Worm (Caenorhabditis elegans): Measurements from ENCODE around the gene fbxa-18.

Gene fbxa-18

ce11 chrV:16162124-16162735 is 19.8 kb downstream of the fbxa-18 start, which contains the start of the genes str-109 and F10A3.11:
TSS of gene str-109 (minus strand) at chrV:16162224.
TSS of gene F10A3.11 (plus strand) at chrV:16162685.
- TF ChIP-seq ztf-29 (GFP tag; IDR thresholded peaks at IDR 0.05) (no peak), med-1 (GFP tag; optimal IDR thresholded peaks at IDR 0.05; ENCODE audit: insufficient read depth) (no peak), tab-1 (GFP tag; IDR thresholded peaks at IDR 0.05) (no peak), cog-1 (tag; optimal IDR thresholded peaks at IDR 0.05) (no peak), klf-2 (GFP tag; conservative IDR thresholded peaks at IDR 0.05) (no peak), ztf-23 (GFP tag; IDR thresholded peaks at IDR 0.05) (no peak), T22C8.4 (GFP tag; IDR thresholded peaks at IDR 0.05) (no peak), flt-1 (GFP tag; IDR thresholded peaks at IDR 0.05) (no peak), ref-1 (GFP tag; conservative IDR thresholded peaks at IDR 0.05) (no peak)

ce11 chrV:16163719-16164118 is 21.2 kb downstream of the fbxa-18 start, which contains the start of gene F10A3.12:
TSS of gene F10A3.12 (plus strand) at chrV:16164019.
- no peak for TF ChIP-seq cog-1 (tag; optimal IDR thresholded peaks at IDR 0.05)
- no peak for TF ChIP-seq ref-1 (GFP tag; conservative IDR thresholded peaks at IDR 0.05)
- TF ChIP-seq med-1 (GFP tag; optimal IDR thresholded peaks at IDR 0.05; ENCODE audit: insufficient read depth), result no peak
- TF ChIP-seq ztf-29 (GFP tag; IDR thresholded peaks at IDR 0.05), result no peak

ce11 chrV:16165936-16166335 is 23.5 kb downstream of the fbxa-18 start, which contains the start of gene str-108:
TSS of gene str-108 (plus strand) at chrV:16166236.
- TF ChIP-seq klf-2 (GFP tag; conservative IDR thresholded peaks at IDR 0.05), result no peak
- no peak for TF ChIP-seq ztf-29 (GFP tag; IDR thresholded peaks at IDR 0.05)
- no peak for TF ChIP-seq cog-1 (tag; optimal IDR thresholded peaks at IDR 0.05)
- TF ChIP-seq T22C8.4 (GFP tag; IDR thresholded peaks at IDR 0.05), result no peak
- TF ChIP-seq flt-1 (GFP tag; IDR thresholded peaks at IDR 0.05), result no peak
- no peak for TF ChIP-seq med-1 (GFP tag; optimal IDR thresholded peaks at IDR 0.05; ENCODE audit: insufficient read depth)
- TF ChIP-seq ref-1 (GFP tag; conservative IDR thresholded peaks at IDR 0.05), result no peak

- TF ChIP-seq klf-2 (GFP tag; conservative IDR thresholded peaks at IDR 0.05) (no peak), med-1 (GFP tag; optimal IDR thresholded peaks at IDR 0.05; ENCODE audit: insufficient read depth) (no peak), tab-1 (GFP tag; IDR thresholded peaks at IDR 0.05) (no peak), cog-1 (tag; optimal IDR thresholded peaks at IDR 0.05) (no peak), ref-1 (GFP tag; conservative IDR thresholded peaks at IDR 0.05) (no peak), ztf-23 (GFP tag; IDR thresholded peaks at IDR 0.05) (no peak), ztf-29 (GFP tag; IDR thresholded peaks at IDR 0.05) (no peak), flt-1 (GFP tag; IDR thresholded peaks at IDR 0.05) (no peak), T22C8.4 (GFP tag; IDR thresholded peaks at IDR 0.05) (no peak)
These were observed 26.6 kb downstream of the fbxa-18 start, which contains the start of gene str-111 for ce11 chrV:16169026-16169425. TSS of gene str-111 (minus strand) at chrV:16169126.

DNA sequence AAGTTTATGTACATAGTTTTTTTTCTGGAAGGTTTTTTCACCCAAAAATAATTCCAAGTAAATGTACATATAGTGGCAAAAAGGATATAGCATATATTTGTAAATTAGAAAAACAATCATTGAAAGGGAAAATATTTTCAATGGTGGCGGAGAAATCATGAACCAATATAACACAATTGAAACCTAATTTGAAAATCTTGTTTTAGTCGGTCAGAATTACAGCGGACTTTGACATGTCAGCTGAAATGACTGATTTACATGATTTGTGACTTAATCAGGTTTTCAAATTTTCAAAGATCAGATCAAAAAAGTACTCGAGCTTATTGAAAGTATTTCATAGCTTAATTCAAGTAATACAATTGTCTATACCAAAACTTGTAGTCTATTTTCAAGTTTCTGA is 29.2 kb downstream of the fbxa-18 start, which contains the start of gene K05D4.9:
Gene K05D4.9 (minus strand): TSS at position 101 of the 400 bp plus-strand sequence.
- no peak for TF ChIP-seq cog-1 (tag; optimal IDR thresholded peaks at IDR 0.05)
- TF ChIP-seq T22C8.4 (GFP tag; IDR thresholded peaks at IDR 0.05), result no peak
- no peak for TF ChIP-seq ref-1 (GFP tag; conservative IDR thresholded peaks at IDR 0.05)
- no peak for TF ChIP-seq med-1 (GFP tag; optimal IDR thresholded peaks at IDR 0.05; ENCODE audit: insufficient read depth)
- TF ChIP-seq klf-2 (GFP tag; conservative IDR thresholded peaks at IDR 0.05), result no peak
- TF ChIP-seq ztf-23 (GFP tag; IDR thresholded peaks at IDR 0.05), result no peak
- no peak for TF ChIP-seq tab-1 (GFP tag; IDR thresholded peaks at IDR 0.05)
- TF ChIP-seq ztf-29 (GFP tag; IDR thresholded peaks at IDR 0.05), result no peak
- no peak for TF ChIP-seq flt-1 (GFP tag; IDR thresholded peaks at IDR 0.05)

- TF ChIP-seq med-1 (GFP tag; optimal IDR thresholded peaks at IDR 0.05; ENCODE audit: insufficient read depth), result no peak
- TF ChIP-seq tab-1 (GFP tag; IDR thresholded peaks at IDR 0.05), result no peak
- TF ChIP-seq ref-1 (GFP tag; conservative IDR thresholded peaks at IDR 0.05), result no peak
- no peak for TF ChIP-seq klf-2 (GFP tag; conservative IDR thresholded peaks at IDR 0.05)
- TF ChIP-seq T22C8.4 (GFP tag; IDR thresholded peaks at IDR 0.05), result no peak
- TF ChIP-seq ztf-29 (GFP tag; IDR thresholded peaks at IDR 0.05), result no peak
- no peak for TF ChIP-seq ztf-23 (GFP tag; IDR thresholded peaks at IDR 0.05)
- TF ChIP-seq flt-1 (GFP tag; IDR thresholded peaks at IDR 0.05), result no peak
- TF ChIP-seq cog-1 (tag; optimal IDR thresholded peaks at IDR 0.05), result no peak
These were observed 31.6 kb downstream of the fbxa-18 start for ce11 chrV:16174109-16174508.

DNA sequence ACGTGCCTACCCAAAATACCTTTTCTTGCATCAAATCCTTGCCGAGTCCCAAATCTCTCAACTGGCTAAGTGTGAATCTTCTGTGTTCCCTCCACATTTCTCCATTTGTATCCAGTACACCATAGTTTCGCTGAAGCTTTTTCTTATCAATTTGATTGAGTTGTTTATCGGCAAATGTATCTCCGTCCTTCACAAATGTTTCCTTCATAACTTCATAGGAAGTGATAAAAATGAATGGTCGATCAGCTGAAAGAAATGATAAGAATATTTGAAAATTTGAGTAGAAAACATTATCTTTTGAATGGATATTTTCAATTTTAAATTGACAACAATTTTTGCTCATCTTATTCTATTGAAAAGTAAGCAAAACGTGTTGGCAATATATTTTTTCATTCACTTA is 32.8 kb downstream of the fbxa-18 start:
- no peak for TF ChIP-seq flt-1 (GFP tag; IDR thresholded peaks at IDR 0.05)
- no peak for TF ChIP-seq T22C8.4 (GFP tag; IDR thresholded peaks at IDR 0.05)
- no peak for TF ChIP-seq med-1 (GFP tag; optimal IDR thresholded peaks at IDR 0.05; ENCODE audit: insufficient read depth)
- TF ChIP-seq klf-2 (GFP tag; conservative IDR thresholded peaks at IDR 0.05), result no peak
- TF ChIP-seq cog-1 (tag; optimal IDR thresholded peaks at IDR 0.05), result no peak
- TF ChIP-seq tab-1 (GFP tag; IDR thresholded peaks at IDR 0.05), result no peak
- TF ChIP-seq ztf-29 (GFP tag; IDR thresholded peaks at IDR 0.05), result no peak

ce11 chrV:16175757-16176156 is 33.3 kb downstream of the fbxa-18 start, which contains the start of gene cyp-33D1:
TSS of gene cyp-33D1 (minus strand) at chrV:16175857.
- no peak for TF ChIP-seq ztf-23 (GFP tag; IDR thresholded peaks at IDR 0.05)
- TF ChIP-seq cog-1 (tag; optimal IDR thresholded peaks at IDR 0.05), result no peak
- no peak for TF ChIP-seq ztf-29 (GFP tag; IDR thresholded peaks at IDR 0.05)
- TF ChIP-seq T22C8.4 (GFP tag; IDR thresholded peaks at IDR 0.05), result no peak
- no peak for TF ChIP-seq flt-1 (GFP tag; IDR thresholded peaks at IDR 0.05)
- no peak for TF ChIP-seq tab-1 (GFP tag; IDR thresholded peaks at IDR 0.05)
- TF ChIP-seq klf-2 (GFP tag; conservative IDR thresholded peaks at IDR 0.05), result no peak

DNA sequence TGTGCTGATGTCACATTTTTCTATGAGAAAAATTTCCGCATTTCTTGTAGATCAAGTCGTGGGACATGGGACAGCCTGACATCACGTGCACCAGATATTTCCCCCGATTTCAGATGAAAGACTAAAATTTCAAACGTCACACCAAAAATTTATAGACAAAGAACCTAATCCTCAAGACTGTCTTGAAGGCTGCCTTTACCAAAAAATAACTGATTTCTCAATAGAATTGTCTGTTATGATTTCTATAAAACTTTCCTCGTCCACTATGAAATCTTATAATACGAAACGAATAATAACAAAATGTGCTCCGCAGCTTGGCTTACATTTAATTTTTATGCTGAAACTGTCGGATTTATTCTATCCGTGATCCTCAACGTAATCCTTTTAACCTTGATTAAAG is 37.9 kb downstream of the fbxa-18 start, which contains the start of gene str-106:
Gene str-106 (plus strand): TSS at position 301 of the 400 bp plus-strand sequence.
- TF ChIP-seq med-1 (GFP tag; optimal IDR thresholded peaks at IDR 0.05; ENCODE audit: insufficient read depth) (no peak), ztf-23 (GFP tag; IDR thresholded peaks at IDR 0.05) (no peak), klf-2 (GFP tag; conservative IDR thresholded peaks at IDR 0.05) (no peak), ref-1 (GFP tag; conservative IDR thresholded peaks at IDR 0.05) (no peak), T22C8.4 (GFP tag; IDR thresholded peaks at IDR 0.05) (no peak)

- TF ChIP-seq med-1 (GFP tag; optimal IDR thresholded peaks at IDR 0.05; ENCODE audit: insufficient read depth) (no peak), ztf-29 (GFP tag; IDR thresholded peaks at IDR 0.05) (no peak), klf-2 (GFP tag; conservative IDR thresholded peaks at IDR 0.05) (no peak), T22C8.4 (GFP tag; IDR thresholded peaks at IDR 0.05) (no peak), tab-1 (GFP tag; IDR thresholded peaks at IDR 0.05) (no peak), flt-1 (GFP tag; IDR thresholded peaks at IDR 0.05) (no peak), ref-1 (GFP tag; conservative IDR thresholded peaks at IDR 0.05) (no peak), cog-1 (tag; optimal IDR thresholded peaks at IDR 0.05) (no peak), ztf-23 (GFP tag; IDR thresholded peaks at IDR 0.05) (no peak)
These were observed 39.6 kb downstream of the fbxa-18 start, which contains the start of gene srz-13 for ce11 chrV:16182110-16182509. TSS of gene srz-13 (plus strand) at chrV:16182410.
